Fruit fly (Drosophila melanogaster): ENCODE results near the gene CG32572.

CG32572 gene

DNA sequence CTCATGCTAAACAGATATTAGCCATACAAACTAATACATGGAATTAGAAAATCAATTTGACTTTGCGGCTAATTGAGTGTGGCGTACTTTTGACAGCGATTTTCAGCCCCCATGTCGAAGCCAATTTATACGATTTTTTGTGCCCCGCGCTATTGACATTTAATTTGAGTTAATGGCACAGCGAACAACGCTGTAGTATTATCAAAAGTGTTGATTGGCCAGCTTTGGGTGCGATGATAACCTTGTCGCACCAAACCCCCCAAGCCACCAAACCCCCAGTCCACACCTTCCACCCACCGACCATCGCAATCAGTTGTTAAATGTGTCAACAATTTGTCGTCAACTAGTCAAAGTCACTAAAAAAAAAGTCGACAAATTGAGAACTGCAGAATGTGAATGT lies 28.3 kb downstream of the CG32572 start (continued):
- peak; percentile 46 for TF ChIP-seq Nf-YC (tag; optimal IDR thresholded peaks at IDR 0.05)
- no peak for TF ChIP-seq Lhr (GFP tag; optimal IDR thresholded peaks at IDR 0.05)
- no peak for TF ChIP-seq Neu2 (GFP tag; optimal IDR thresholded peaks at IDR 0.05; ENCODE audit: borderline replicate concordance)
- TF ChIP-seq CG30403 (GFP tag; optimal IDR thresholded peaks at IDR 0.05): no peak
- TF ChIP-seq CG1233 (GFP tag; optimal IDR thresholded peaks at IDR 0.05): no peak
- no peak for TF ChIP-seq al (GFP tag; IDR thresholded peaks at IDR 0.05)
- TF ChIP-seq CG15696 (tag; optimal IDR thresholded peaks at IDR 0.05): no peak
- TF ChIP-seq Ets97D (GFP tag; optimal IDR thresholded peaks at IDR 0.05): no peak
- no peak for TF ChIP-seq gsb-n (tag; optimal IDR thresholded peaks at IDR 0.05)
- no peak for TF ChIP-seq vnd (GFP tag; IDR thresholded peaks at IDR 0.05; ENCODE audit: partially characterized antibody)
- no peak for TF ChIP-seq danr (GFP tag; IDR thresholded peaks at IDR 0.05)
- no peak for TF ChIP-seq dimm (GFP tag; IDR thresholded peaks at IDR 0.05)
- TF ChIP-seq mirr (GFP tag; optimal IDR thresholded peaks at IDR 0.05): peak; percentile 20
- TF ChIP-seq CG8388 (GFP tag; optimal IDR thresholded peaks at IDR 0.05): no peak
- no peak for TF ChIP-seq Rfx (GFP tag; IDR thresholded peaks at IDR 0.05)
- TF ChIP-seq CG12391 (tag; optimal IDR thresholded peaks at IDR 0.05): no peak
- TF ChIP-seq CG14441 (GFP tag; IDR thresholded peaks at IDR 0.05): no peak
- no peak for TF ChIP-seq Lpt (GFP tag; optimal IDR thresholded peaks at IDR 0.05)
- 0 out of 3 replicates have a peak, but pooled peaks have one; percentile 17 for TF ChIP-seq CG2199 (GFP tag; IDR thresholded peaks at IDR 0.05)
- TF ChIP-seq CG8290 (GFP tag; optimal IDR thresholded peaks at IDR 0.05): no peak
- TF ChIP-seq CG8290 (tag; optimal IDR thresholded peaks at IDR 0.05): peak in 1 of 2 experiments; percentile 4
- TF ChIP-seq Chrac-16 (GFP tag; optimal IDR thresholded peaks at IDR 0.05): no peak
- no peak for TF ChIP-seq CG4617 (GFP tag; optimal IDR thresholded peaks at IDR 0.05; ENCODE audit: borderline replicate concordance)
- TF ChIP-seq CG34376 (GFP tag; optimal IDR thresholded peaks at IDR 0.05): peak; percentile 64
- TF ChIP-seq crol (GFP tag; IDR thresholded peaks at IDR 0.05): peak; percentile 51
- no peak for TF ChIP-seq CG17186 (GFP tag; optimal IDR thresholded peaks at IDR 0.05)
- TF ChIP-seq sug (tag; optimal IDR thresholded peaks at IDR 0.05): peak; percentile 68
- no peak for TF ChIP-seq Dfd (GFP tag; optimal IDR thresholded peaks at IDR 0.05)
- no peak for TF ChIP-seq CG6272 (GFP tag; IDR thresholded peaks at IDR 0.05)
- no peak for TF ChIP-seq CG4707 (GFP tag; optimal IDR thresholded peaks at IDR 0.05)
- TF ChIP-seq D19B (GFP tag; optimal IDR thresholded peaks at IDR 0.05): no peak
- TF ChIP-seq jigr1 (GFP tag; IDR thresholded peaks at IDR 0.05): no peak
- peak; percentile 3 for TF ChIP-seq lab (GFP tag; optimal IDR thresholded peaks at IDR 0.05)
- no peak for TF ChIP-seq CG16815 (GFP tag; optimal IDR thresholded peaks at IDR 0.05)
- no peak for TF ChIP-seq ewg (GFP tag; optimal IDR thresholded peaks at IDR 0.05)

DNA sequence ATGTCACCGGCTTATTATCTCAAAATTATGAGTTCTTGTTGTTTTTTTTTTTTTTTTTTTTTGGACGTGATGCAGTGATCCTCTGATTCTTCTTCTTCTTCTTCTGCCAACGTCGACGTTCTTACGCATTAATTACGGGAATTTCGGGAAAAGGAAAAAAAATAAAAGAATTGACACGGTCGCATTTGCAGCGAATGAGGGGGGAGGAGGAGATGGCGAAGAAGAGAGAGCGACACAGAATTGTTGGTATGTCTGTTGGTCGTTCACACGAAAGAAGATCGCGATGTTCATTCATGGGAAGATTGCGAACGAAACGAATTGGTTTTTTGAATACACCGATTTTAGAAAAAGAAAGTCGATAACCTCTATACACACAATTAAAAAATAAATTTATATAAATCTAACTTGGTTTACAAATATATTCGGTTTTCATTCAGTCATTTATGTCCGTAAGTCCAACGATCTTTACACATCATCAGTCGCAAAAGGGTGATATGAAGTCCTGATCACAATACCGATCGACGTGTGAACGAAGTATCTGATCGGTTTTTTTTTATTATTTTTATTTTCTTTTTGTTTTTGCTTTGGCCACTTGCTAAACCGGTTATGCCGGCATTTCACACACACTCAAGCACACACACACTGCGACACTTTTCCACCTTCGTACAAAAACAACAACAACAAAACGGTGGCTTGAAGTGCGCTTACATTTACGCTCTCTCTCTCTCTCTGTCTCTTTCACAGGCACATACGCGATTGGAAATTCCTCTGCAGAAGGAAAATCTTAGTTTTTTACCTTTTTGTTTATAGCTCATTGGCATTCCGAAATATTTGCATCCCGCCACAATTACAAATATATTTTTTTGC lies 30.0 kb downstream of the CG32572 start:
- 0 out of 2 replicates have a peak, but pooled peaks have one; percentile 32 for TF ChIP-seq CG3847 (GFP tag; IDR thresholded peaks at IDR 0.05)
- peak; percentile 83 for TF ChIP-seq CG7839 (tag; optimal IDR thresholded peaks at IDR 0.05)
- TF ChIP-seq Hr78 (GFP tag; optimal IDR thresholded peaks at IDR 0.05): peak in 1 of 2 experiments; percentile 1
- no peak for TF ChIP-seq CG1647 (GFP tag; optimal IDR thresholded peaks at IDR 0.05)
- TF ChIP-seq NfI (GFP tag; optimal IDR thresholded peaks at IDR 0.05): peak; percentile 69
- TF ChIP-seq exex (tag; optimal IDR thresholded peaks at IDR 0.05): peak; percentile 22
- peak; percentile 45 for TF ChIP-seq CG17568 (GFP tag; optimal IDR thresholded peaks at IDR 0.05)
- TF ChIP-seq Oaz (GFP tag; IDR thresholded peaks at IDR 0.05): peak; percentile 59
- TF ChIP-seq Poxn (GFP tag; IDR thresholded peaks at IDR 0.05): no peak
- TF ChIP-seq HLH54F (GFP tag; optimal IDR thresholded peaks at IDR 0.05): peak; percentile 17
- TF ChIP-seq Dad (GFP tag; optimal IDR thresholded peaks at IDR 0.05): no peak
- no peak for TF ChIP-seq CG9797 (GFP tag; optimal IDR thresholded peaks at IDR 0.05)
- peak; percentile 62 for TF ChIP-seq Hmr (GFP tag; optimal IDR thresholded peaks at IDR 0.05)
- peak; percentile 32 for TF ChIP-seq CG13894 (tag; optimal IDR thresholded peaks at IDR 0.05)
- TF ChIP-seq CG12219 (GFP tag; optimal IDR thresholded peaks at IDR 0.05): peak; percentile 75
- TF ChIP-seq z (GFP tag; IDR thresholded peaks at IDR 0.05): no peak
